Worm (Caenorhabditis elegans) whole organism, L1 larva: ENCODE measurements around the gene K09G1.2.

Experiments
- C04F5.9 ChIP-seq: sonication (generic microtip); optimal IDR thresholded peaks from 2 replicates; lab custom pipeline; 2016; ENCODE audit warnings: missing genetic modification characterization, missing compliant biosample characterization
- C34B4.2 ChIP-seq: sonication (generic microtip); optimal IDR thresholded peaks from 2 replicates; lab custom pipeline; 2017; ENCODE audit warnings: mild to moderate bottlenecking, missing genetic modification characterization, missing compliant biosample characterization
- F16B12.6 ChIP-seq: fragments of 150-350 bp; optimal IDR thresholded peaks from 2 replicates; lab custom pipeline; 2014; ENCODE audit warnings: missing biosample characterization, missing genetic modification characterization
- Y116A8C.19 ChIP-seq: sonication (generic microtip); optimal IDR thresholded peaks from 2 replicates; lab custom pipeline; 2016; ENCODE audit warnings: missing compliant biosample characterization, missing genetic modification characterization, borderline replicate concordance
- ama-1 ChIP-seq: fragments of 150-350 bp; optimal IDR thresholded peaks from 2 replicates; lab custom pipeline; 2014
- blmp-1 ChIP-seq: fragments of 150-350 bp; optimal IDR thresholded peaks from 2 replicates; lab custom pipeline; 2014; ENCODE audit warnings: missing biosample characterization, missing genetic modification characterization
- ceh-63 ChIP-seq: fragments of 200-800 bp; sonication (Bioruptor generic); optimal IDR thresholded peaks from 2 replicates; lab custom pipeline; 2018; ENCODE audit warnings: mild to moderate bottlenecking, missing genetic modification characterization, missing compliant biosample characterization
- ceh-8 ChIP-seq: fragments of 200-800 bp; sonication (Bioruptor generic); optimal IDR thresholded peaks from 2 replicates; lab custom pipeline; 2018; ENCODE audit warnings: mild to moderate bottlenecking, missing genetic modification characterization, moderate library complexity, missing compliant biosample characterization
- ceh-90 ChIP-seq: sonication (generic microtip); optimal IDR thresholded peaks from 2 replicates; lab custom pipeline; 2016; ENCODE audit warnings: missing genetic modification characterization, missing compliant biosample characterization
- ces-1 ChIP-seq: fragments of 150-350 bp; optimal IDR thresholded peaks from 2 replicates; lab custom pipeline; 2014; ENCODE audit warnings: missing biosample characterization, missing genetic modification reagents, missing genetic modification characterization
- dsc-1 ChIP-seq: sonication (generic microtip); optimal IDR thresholded peaks from 2 replicates; lab custom pipeline; 2016; ENCODE audit warnings: mild to moderate bottlenecking, missing genetic modification characterization, missing compliant biosample characterization
- efl-1 ChIP-seq, 4 experiments: fragments of 150-350 bp; optimal IDR thresholded peaks in 3 of 4; peaks in 1 of 4; 1 replicate in 1 of 4; 2 replicates in 3 of 4; lab custom pipeline; 2014; ENCODE audit warnings: missing biosample characterization in 2 of 4, missing genetic modification characterization in 2 of 4, missing genetic modification reagents in 2 of 4
- efl-3 ChIP-seq: fragments of 200-800 bp; sonication (Bioruptor generic); optimal IDR thresholded peaks from 2 replicates; lab custom pipeline; 2018; ENCODE audit warnings: mild to moderate bottlenecking, missing genetic modification characterization, missing compliant biosample characterization
- egl-13 ChIP-seq: sonication (generic microtip); optimal IDR thresholded peaks from 2 replicates; lab custom pipeline; 2016; ENCODE audit warnings: missing genotype, missing genetic modification reagents, missing genetic modification characterization, missing compliant biosample characterization
- egl-27 ChIP-seq, 2 experiments: fragments of 150-350 bp in 1 of 2; sonication (generic microtip); optimal IDR thresholded peaks; 3 replicates each; lab custom pipeline; 2017 to 2018; ENCODE audit warnings: missing biosample characterization in 2 of 2, missing genetic modification characterization in 2 of 2, missing genetic modification reagents in 2 of 2
- elt-3 ChIP-seq, 6 experiments: fragments of 150-350 bp in 1 of 6; sonication (generic microtip); optimal IDR thresholded peaks; 2 replicates each; lab custom pipeline; 2017 to 2018; ENCODE audit warnings: missing biosample characterization in 6 of 6, missing genetic modification characterization in 6 of 6, inconsistent platforms in 1 of 6
- ets-5 ChIP-seq: fragments of 200-800 bp; sonication (Bioruptor generic); IDR thresholded peaks from 2 replicates; pipeline ENCODE4 v1.3.6; 2022; ENCODE audit warnings: missing genetic modification characterization, missing compliant biosample characterization
- fkh-4 ChIP-seq: sonication (generic microtip); optimal IDR thresholded peaks from 2 replicates; lab custom pipeline; 2016; ENCODE audit warnings: missing compliant biosample characterization, missing genetic modification characterization, borderline replicate concordance
- fkh-8 ChIP-seq: sonication (generic microtip); optimal IDR thresholded peaks from 2 replicates; lab custom pipeline; 2016; ENCODE audit warnings: mild to moderate bottlenecking, missing genetic modification characterization, missing compliant biosample characterization
- fos-1 ChIP-seq: fragments of 150-350 bp; optimal IDR thresholded peaks from 2 replicates; lab custom pipeline; 2014; ENCODE audit warnings: missing biosample characterization, missing genetic modification characterization
- hlh-17 ChIP-seq: fragments of 200-800 bp; sonication (Bioruptor generic); optimal IDR thresholded peaks from 2 replicates; lab custom pipeline; 2018; ENCODE audit warnings: missing genetic modification characterization, mild to moderate bottlenecking, missing compliant biosample characterization, moderate library complexity, borderline replicate concordance
- isw-1 ChIP-seq: fragments of 200-800 bp; sonication (Bioruptor generic); IDR thresholded peaks from 2 replicates; pipeline ENCODE4 v1.3.6; 2022; ENCODE audit warnings: missing genetic modification characterization, missing compliant biosample characterization
- jun-1 ChIP-seq: fragments of 150-350 bp; optimal IDR thresholded peaks from 2 replicates; lab custom pipeline; 2014; ENCODE audit warnings: missing biosample characterization, missing genetic modification reagents, missing genetic modification characterization
- lin-13 ChIP-seq: fragments of 150-350 bp; optimal IDR thresholded peaks from 2 replicates; lab custom pipeline; 2014; ENCODE audit warnings: missing biosample characterization, missing genetic modification reagents, missing genetic modification characterization
- lin-14 ChIP-seq: fragments of 200-800 bp; sonication (Bioruptor generic); optimal IDR thresholded peaks from 2 replicates; lab custom pipeline; 2018; ENCODE audit warnings: mild to moderate bottlenecking, missing genetic modification characterization, moderate library complexity, missing compliant biosample characterization
- lin-15B ChIP-seq: fragments of 150-350 bp; sonication (generic microtip); optimal IDR thresholded peaks from 3 replicates; lab custom pipeline; 2014; ENCODE audit warnings: missing biosample characterization, missing genetic modification characterization
- lin-35 ChIP-seq, 2 experiments: fragments of 150-350 bp; optimal IDR thresholded peaks; 2 replicates each; lab custom pipeline; 2014; ENCODE audit warnings: missing biosample characterization in 2 of 2, missing genetic modification characterization in 2 of 2, missing genetic modification reagents in 2 of 2
- lin-39 ChIP-seq: fragments of 150-350 bp; optimal IDR thresholded peaks from 2 replicates; lab custom pipeline; 2014; ENCODE audit warnings: missing biosample characterization, missing genetic modification reagents, missing genetic modification characterization
- lir-3 ChIP-seq: sonication (generic microtip); optimal IDR thresholded peaks from 2 replicates; lab custom pipeline; 2016; ENCODE audit warnings: mild to moderate bottlenecking, missing genetic modification characterization, moderate library complexity, missing compliant biosample characterization; ENCODE audit not compliant: poor library complexity
- lsy-2 ChIP-seq, 2 experiments: fragments of 150-350 bp; optimal IDR thresholded peaks; 2 replicates each; lab custom pipeline; 2014; ENCODE audit warnings: missing biosample characterization in 2 of 2, missing genetic modification characterization in 2 of 2
- mdl-1 ChIP-seq, 2 experiments: fragments of 150-350 bp; optimal IDR thresholded peaks; 2 replicates each; lab custom pipeline; 2014 to 2017; ENCODE audit warnings: missing biosample characterization in 2 of 2, missing genetic modification characterization in 2 of 2, inconsistent platforms in 1 of 2
- mep-1 ChIP-seq: fragments of 150-350 bp; optimal IDR thresholded peaks from 2 replicates; lab custom pipeline; 2014; ENCODE audit warnings: missing biosample characterization, missing genetic modification characterization
- nhr-12 ChIP-seq: sonication (generic microtip); optimal IDR thresholded peaks from 2 replicates; lab custom pipeline; 2017; ENCODE audit warnings: missing biosample characterization, missing genetic modification characterization
- nhr-19 ChIP-seq: fragments of 200-800 bp; sonication (Bioruptor generic); conservative IDR thresholded peaks from 2 replicates; pipeline ENCODE4 v1.3.6; 2022; ENCODE audit warnings: missing genetic modification characterization, missing compliant biosample characterization
- nhr-237 ChIP-seq: fragments of 150-350 bp; optimal IDR thresholded peaks from 2 replicates; lab custom pipeline; 2014; ENCODE audit warnings: missing biosample characterization, missing genetic modification characterization
- nhr-77 ChIP-seq: fragments of 150-350 bp; optimal IDR thresholded peaks from 2 replicates; lab custom pipeline; 2014; ENCODE audit warnings: missing biosample characterization, missing genetic modification characterization
- nhr-85 ChIP-seq: sonication (generic microtip); peaks from one replicate; lab custom pipeline; 2016; ENCODE audit warnings: missing genetic modification characterization, inconsistent platforms, missing compliant biosample characterization
- pqm-1 ChIP-seq: sonication (generic microtip); optimal IDR thresholded peaks from 3 replicates; lab custom pipeline; 2017; ENCODE audit warnings: missing biosample characterization, missing genetic modification characterization
- rnt-1 ChIP-seq: sonication (generic microtip); optimal IDR thresholded peaks from 2 replicates; lab custom pipeline; 2016; ENCODE audit warnings: mild to moderate bottlenecking, missing genetic modification characterization, moderate library complexity, missing compliant biosample characterization
- skn-1 ChIP-seq: fragments of 150-350 bp; optimal IDR thresholded peaks from 2 replicates; lab custom pipeline; 2014; ENCODE audit warnings: missing biosample characterization, missing genetic modification characterization
- snu-23 ChIP-seq: sonication (generic microtip); optimal IDR thresholded peaks from 2 replicates; lab custom pipeline; 2016; ENCODE audit warnings: missing genetic modification characterization, missing compliant biosample characterization
- sox-4 ChIP-seq: sonication (generic microtip); optimal IDR thresholded peaks from 2 replicates; lab custom pipeline; 2016; ENCODE audit warnings: missing genetic modification characterization, missing compliant biosample characterization
- sup-37 ChIP-seq: fragments of 200-800 bp; sonication (Bioruptor generic); optimal IDR thresholded peaks from 2 replicates; lab custom pipeline; 2018; ENCODE audit warnings: mild to moderate bottlenecking, missing genetic modification characterization, missing compliant biosample characterization
- tbx-2 ChIP-seq: sonication (generic microtip); optimal IDR thresholded peaks from 2 replicates; lab custom pipeline; 2016; ENCODE audit warnings: missing genetic modification characterization, missing compliant biosample characterization
- tlp-1 ChIP-seq: fragments of 150-350 bp; optimal IDR thresholded peaks from 2 replicates; lab custom pipeline; 2014; ENCODE audit warnings: missing biosample characterization, missing genetic modification characterization
- unc-30 ChIP-seq: sonication (generic microtip); optimal IDR thresholded peaks from 2 replicates; lab custom pipeline; 2017; ENCODE audit warnings: missing biosample characterization, missing genetic modification characterization
- unc-86 ChIP-seq: sonication (generic microtip); optimal IDR thresholded peaks from 2 replicates; lab custom pipeline; 2016; ENCODE audit warnings: missing genetic modification characterization, missing compliant biosample characterization
- vab-15 ChIP-seq: sonication (generic microtip); optimal IDR thresholded peaks from 2 replicates; lab custom pipeline; 2017; ENCODE audit warnings: missing genotype, mild to moderate bottlenecking, missing genetic modification characterization, missing compliant biosample characterization
- xbp-1 ChIP-seq: sonication (generic microtip); optimal IDR thresholded peaks from 2 replicates; lab custom pipeline; 2016; ENCODE audit warnings: missing genetic modification characterization, missing compliant biosample characterization
- zip-4 ChIP-seq: fragments of 200-800 bp; sonication (Bioruptor generic); optimal IDR thresholded peaks from 2 replicates; lab custom pipeline; 2018; ENCODE audit warnings: mild to moderate bottlenecking, missing genetic modification characterization, moderate library complexity, missing compliant biosample characterization
- ztf-11 ChIP-seq, 2 experiments: sonication (generic microtip); optimal IDR thresholded peaks; 2 replicates each; lab custom pipeline; 2016 to 2017; ENCODE audit warnings: missing genetic modification characterization in 2 of 2, missing biosample characterization in 1 of 2, missing compliant biosample characterization in 1 of 2
- ztf-4 ChIP-seq: fragments of 150-350 bp; optimal IDR thresholded peaks from 2 replicates; lab custom pipeline; 2014; ENCODE audit warnings: missing biosample characterization, missing genetic modification characterization

The K09G1.2 gene

ce11 chrV:9546860-9547269, 43.6 kb upstream of the K09G1.2 start, which contains the start of gene his-37 (continued):
- TF ChIP-seq nhr-237 (peak; percentile 97), ama-1 (lab: Kevin White, UChicago) (peak; percentile 90), zip-4 (peak; percentile 92), mep-1 (tag; lab: Kevin White, UChicago) (peak; percentile 99), ztf-11 (tag; optimal IDR thresholded peaks at IDR 0.05; lab: Kevin White, UChicago) (peak in 1 of 2 experiments; percentile 89), lir-3 (peak; percentile 92), pqm-1 (peak; percentile 85), jun-1 (tag; lab: Kevin White, UChicago) (peak; percentile 99), lin-15B (tag; lab: Kevin White, UChicago) (peak; percentile 92), tbx-2 (peak; percentile 98), egl-27 (tag; optimal IDR thresholded peaks at IDR 0.05; lab: Kevin White, UChicago) (peak; percentile 83), F16B12.6 (tag; lab: Kevin White, UChicago) (peak; percentile 76), rnt-1 (tag; lab: Kevin White, UChicago) (peak; percentile 98), fkh-4 (tag; lab: Kevin White, UChicago) (peak; percentile 79), C04F5.9 (tag; lab: Kevin White, UChicago) (peak; percentile 86), dsc-1 (tag; lab: Kevin White, UChicago) (peak; percentile 99), fkh-8 (tag; lab: Kevin White, UChicago) (peak; percentile 100), Y116A8C.19 (no peak), ceh-90 (tag; lab: Kevin White, UChicago) (peak; percentile 22), sox-4 (tag; lab: Kevin White, UChicago) (peak; percentile 97), ets-5 (GFP tag; lab: Robert Waterston, UW) (no peak), unc-30 (tag; lab: Kevin White, UChicago) (no peak), vab-15 (tag; lab: Kevin White, UChicago) (peak; percentile 74), unc-86 (tag; lab: Kevin White, UChicago) (peak; percentile 98), ceh-63 (GFP tag; lab: Kevin White, UChicago) (peak; percentile 43), nhr-12 (tag; lab: Kevin White, UChicago) (peak; percentile 63), snu-23 (peak; percentile 99), efl-1 (optimal IDR thresholded peaks at IDR 0.05; lab: Kevin White, UChicago) (peak; percentile 93 to 96), efl-1 (GFP tag; optimal IDR thresholded peaks at IDR 0.05 in 1 of 2; lab: Kevin White, UChicago) (peak; percentile 81 to 99), xbp-1 (tag; lab: Kevin White, UChicago) (peak; percentile 99), blmp-1 (tag; lab: Kevin White, UChicago) (peak; percentile 96), ceh-8 (GFP tag; lab: Kevin White, UChicago) (peak; percentile 96), C34B4.2 (tag; lab: Kevin White, UChicago) (peak; percentile 62), lin-39 (tag; lab: Kevin White, UChicago) (peak; percentile 90), nhr-19 (peak; percentile 99), skn-1 (tag; lab: Kevin White, UChicago) (peak; percentile 94), nhr-77 (tag; lab: Kevin White, UChicago) (peak; percentile 99), ztf-4 (tag; lab: Kevin White, UChicago) (peak; percentile 98), mdl-1 (tag; optimal IDR thresholded peaks at IDR 0.05; lab: Kevin White, UChicago) (peak; percentile 30 to 97), ces-1 (peak; percentile 2), nhr-85 (tag; lab: Kevin White, UChicago) (peak; percentile 99), efl-3 (GFP tag; lab: Kevin White, UChicago) (peak; percentile 27), sup-37 (GFP tag; lab: Kevin White, UChicago) (peak; percentile 92), egl-13 (tag; lab: Kevin White, UChicago) (peak; percentile 99), hlh-17 (no peak), lin-13 (GFP tag; lab: Kevin White, UChicago) (peak; percentile 98), lin-35 (GFP tag; optimal IDR thresholded peaks at IDR 0.05; lab: Kevin White, UChicago) (peak; percentile 89 to 95), isw-1 (GFP tag; lab: Robert Waterston, UW) (peak; percentile 95), elt-3 (tag; optimal IDR thresholded peaks at IDR 0.05; lab: Kevin White, UChicago) (peak; percentile 78 to 99 (median 98)), fos-1 (tag; lab: Kevin White, UChicago) (peak; percentile 97), lsy-2 (tag; optimal IDR thresholded peaks at IDR 0.05; lab: Kevin White, UChicago) (peak; percentile 95 to 97), tlp-1 (tag; lab: Kevin White, UChicago) (no peak), lin-14 (GFP tag; lab: Kevin White, UChicago) (peak; percentile 100)
